Fruit fly (Drosophila melanogaster) whole organism, prepupa: Measurements from ENCODE around the gene hep.

Experiments used
- Blimp-1 ChIP-seq: fragments of 200-800 bp; sonication (Bioruptor generic); optimal IDR thresholded peaks from 3 replicates; lab custom pipeline; 2017; ENCODE audit warnings: missing biosample characterization, missing genetic modification characterization, mild to moderate bottlenecking, moderate library complexity, missing genetic modification reagents
- CG10631 ChIP-seq: fragments of 200-800 bp; sonication (Bioruptor generic); optimal IDR thresholded peaks from 2 replicates; lab custom pipeline; 2016; ENCODE audit warnings: missing biosample characterization, missing genetic modification characterization
- CG11294 ChIP-seq: fragments of 200-800 bp; sonication (Bioruptor generic); IDR thresholded peaks from 2 replicates; pipeline ENCODE4 v1.3.6; 2022; ENCODE audit warnings: missing biosample characterization, missing genetic modification characterization
- CG11762 ChIP-seq: fragments of 200-800 bp; sonication (Bioruptor generic); optimal IDR thresholded peaks from 3 replicates; lab custom pipeline; 2016; ENCODE audit warnings: missing biosample characterization, missing genetic modification characterization; ENCODE audit not compliant: insufficient read depth
- CG15336 ChIP-seq: fragments of 200-800 bp; sonication (Bioruptor generic); IDR thresholded peaks from 2 replicates; pipeline ENCODE4 v1.3.6; 2022; ENCODE audit warnings: missing biosample characterization, missing genetic modification characterization
- CG1621 ChIP-seq: fragments of 200-800 bp; sonication (Bioruptor generic); optimal IDR thresholded peaks from 3 replicates; lab custom pipeline; 2018; ENCODE audit warnings: missing biosample characterization, mild to moderate bottlenecking, missing genetic modification characterization
- CG3032 ChIP-seq: fragments of 200-800 bp; optimal IDR thresholded peaks from 2 replicates; lab custom pipeline; 2019; ENCODE audit warnings: missing biosample characterization, mild to moderate bottlenecking, missing genetic modification characterization, moderate library complexity
- CG34406 ChIP-seq: fragments of 200-800 bp; sonication (Bioruptor generic); optimal IDR thresholded peaks from 3 replicates; lab custom pipeline; 2016; ENCODE audit warnings: missing biosample characterization, missing genetic modification characterization
- CG3919 ChIP-seq: fragments of 200-800 bp; sonication (Bioruptor generic); optimal IDR thresholded peaks from 3 replicates; lab custom pipeline; 2016; ENCODE audit warnings: missing biosample characterization, missing genetic modification characterization
- CG6163 ChIP-seq: fragments of 200-800 bp; sonication (Bioruptor generic); IDR thresholded peaks from 3 replicates; pipeline ENCODE4 v1.3.6; 2022; ENCODE audit warnings: missing biosample characterization, missing genetic modification characterization
- CG6276 ChIP-seq: fragments of 200-800 bp; sonication (Bioruptor generic); optimal IDR thresholded peaks from 2 replicates; lab custom pipeline; 2017; ENCODE audit warnings: missing biosample characterization, mild to moderate bottlenecking, missing genetic modification characterization
- CG6792 ChIP-seq: fragments of 200-800 bp; sonication (Bioruptor generic); optimal IDR thresholded peaks from 3 replicates; lab custom pipeline; 2016; ENCODE audit warnings: missing biosample characterization, missing genetic modification characterization
- CG6808 ChIP-seq: fragments of 200-800 bp; sonication (Bioruptor generic); optimal IDR thresholded peaks from 3 replicates; lab custom pipeline; 2017; ENCODE audit warnings: missing biosample characterization, missing genetic modification characterization, mild to moderate bottlenecking, moderate library complexity, missing genetic modification reagents
- CG6854 ChIP-seq: fragments of 200-800 bp; sonication (Bioruptor generic); optimal IDR thresholded peaks from 2 replicates; lab custom pipeline; 2017; ENCODE audit warnings: missing biosample characterization, mild to moderate bottlenecking, missing genetic modification characterization
- CG7368 ChIP-seq: fragments of 200-800 bp; sonication (Bioruptor generic); optimal IDR thresholded peaks from 3 replicates; lab custom pipeline; 2016; ENCODE audit warnings: missing biosample characterization, missing genetic modification characterization
- CG8119 ChIP-seq: fragments of 200-800 bp; sonication (Bioruptor generic); IDR thresholded peaks from 3 replicates; pipeline ENCODE4 v1.3.6; 2022; ENCODE audit warnings: missing biosample characterization, missing genetic modification characterization
- CG8632 ChIP-seq: fragments of 200-800 bp; sonication (Bioruptor generic); optimal IDR thresholded peaks from 3 replicates; lab custom pipeline; 2016; ENCODE audit warnings: missing biosample characterization, missing genetic modification characterization
- CG9139 ChIP-seq: fragments of 200-800 bp; sonication (Bioruptor generic); optimal IDR thresholded peaks from 3 replicates; lab custom pipeline; 2017; ENCODE audit warnings: missing biosample characterization, mild to moderate bottlenecking, missing genetic modification characterization
- Eip75B ChIP-seq: fragments of 200-800 bp; sonication (Bioruptor generic); optimal IDR thresholded peaks from 3 replicates; lab custom pipeline; 2016; ENCODE audit warnings: missing biosample characterization, missing genetic modification characterization
- Ets96B ChIP-seq: fragments of 200-800 bp; optimal IDR thresholded peaks from 2 replicates; lab custom pipeline; 2019; ENCODE audit warnings: missing biosample characterization, mild to moderate bottlenecking, missing genetic modification characterization, moderate library complexity
- Gug ChIP-seq: fragments of 200-800 bp; sonication (Bioruptor generic); IDR thresholded peaks from 2 replicates; pipeline ENCODE4 v1.3.6; 2022; ENCODE audit warnings: missing biosample characterization, missing genetic modification characterization
- Hr4 ChIP-seq: fragments of 200-800 bp; sonication (Bioruptor generic); optimal IDR thresholded peaks from 3 replicates; lab custom pipeline; 2016; ENCODE audit warnings: missing biosample characterization, missing genetic modification characterization
- Lpt ChIP-seq: fragments of 200-800 bp; sonication (Bioruptor generic); optimal IDR thresholded peaks from 3 replicates; lab custom pipeline; 2016; ENCODE audit warnings: missing biosample characterization, missing genetic modification characterization
- Met ChIP-seq: fragments of 200-800 bp; sonication (Bioruptor generic); optimal IDR thresholded peaks from 3 replicates; lab custom pipeline; 2016; ENCODE audit warnings: missing biosample characterization, missing genetic modification characterization
- OdsH ChIP-seq: fragments of 200-800 bp; sonication (Bioruptor generic); optimal IDR thresholded peaks from 3 replicates; lab custom pipeline; 2016; ENCODE audit warnings: missing biosample characterization, missing genetic modification characterization
- Smox ChIP-seq: fragments of 200-800 bp; sonication (Bioruptor generic); optimal IDR thresholded peaks from 3 replicates; lab custom pipeline; 2016; ENCODE audit warnings: missing biosample characterization, missing genetic modification characterization
- Sox102F ChIP-seq: fragments of 200-800 bp; sonication (Bioruptor generic); optimal IDR thresholded peaks from 2 replicates; lab custom pipeline; 2016; ENCODE audit warnings: missing biosample characterization, mild to moderate bottlenecking, missing genetic modification characterization
- Sox15 ChIP-seq: fragments of 200-800 bp; sonication (Bioruptor generic); optimal IDR thresholded peaks from 3 replicates; lab custom pipeline; 2016; ENCODE audit warnings: missing biosample characterization, missing genetic modification characterization
- achi ChIP-seq: fragments of 200-800 bp; sonication (Bioruptor generic); optimal IDR thresholded peaks from 3 replicates; lab custom pipeline; 2016; ENCODE audit warnings: missing biosample characterization, missing genetic modification characterization
- acj6 ChIP-seq: fragments of 200-800 bp; sonication (Bioruptor generic); optimal IDR thresholded peaks from 3 replicates; lab custom pipeline; 2016; ENCODE audit warnings: missing biosample characterization, missing genetic modification characterization
- cyc ChIP-seq: fragments of 200-800 bp; sonication (Bioruptor generic); optimal IDR thresholded peaks from 3 replicates; lab custom pipeline; 2016; ENCODE audit warnings: missing biosample characterization, missing genetic modification characterization
- dsx ChIP-seq: fragments of 200-800 bp; optimal IDR thresholded peaks from 3 replicates; lab custom pipeline; 2019; ENCODE audit warnings: missing biosample characterization, mild to moderate bottlenecking, missing genetic modification characterization, moderate library complexity; ENCODE audit not compliant: poor library complexity, severe bottlenecking
- eg ChIP-seq: fragments of 200-800 bp; sonication (Bioruptor generic); IDR thresholded peaks from 3 replicates; pipeline ENCODE4 v1.3.6; 2022; ENCODE audit warnings: missing biosample characterization, missing genetic modification characterization
- esn ChIP-seq: fragments of 200-800 bp; sonication (Bioruptor generic); optimal IDR thresholded peaks from 2 replicates; lab custom pipeline; 2016; ENCODE audit warnings: missing biosample characterization, mild to moderate bottlenecking, missing genetic modification characterization, moderate library complexity
- fd59A ChIP-seq: fragments of 200-800 bp; sonication (Bioruptor generic); optimal IDR thresholded peaks from 2 replicates; lab custom pipeline; 2017; ENCODE audit warnings: missing biosample characterization, mild to moderate bottlenecking, missing genetic modification characterization, missing genetic modification reagents
- fd85E ChIP-seq: fragments of 200-800 bp; sonication (Bioruptor generic); optimal IDR thresholded peaks from 3 replicates; lab custom pipeline; 2016; ENCODE audit warnings: missing biosample characterization, missing genetic modification characterization
- fkh ChIP-seq: fragments of 200-800 bp; sonication (Bioruptor generic); optimal IDR thresholded peaks from 3 replicates; lab custom pipeline; 2017; ENCODE audit warnings: missing biosample characterization, mild to moderate bottlenecking, missing genetic modification characterization, moderate library complexity
- lz ChIP-seq: fragments of 200-800 bp; sonication (Bioruptor generic); optimal IDR thresholded peaks from 3 replicates; lab custom pipeline; 2016; ENCODE audit warnings: missing biosample characterization, missing genetic modification characterization
- net ChIP-seq: fragments of 200-800 bp; sonication (Bioruptor generic); optimal IDR thresholded peaks from 3 replicates; lab custom pipeline; 2016; ENCODE audit warnings: missing biosample characterization, missing genetic modification characterization
- spab ChIP-seq: fragments of 200-800 bp; sonication (Bioruptor generic); optimal IDR thresholded peaks from 2 replicates; lab custom pipeline; 2017; ENCODE audit warnings: missing biosample characterization, mild to moderate bottlenecking, missing genetic modification characterization, missing genetic modification reagents
- ss ChIP-seq, 2 experiments: fragments of 200-800 bp; sonication (Bioruptor generic); optimal IDR thresholded peaks; 2 replicates in 1 of 2; 3 replicates in 1 of 2; lab custom pipeline; 2017 to 2018; ENCODE audit warnings: mild to moderate bottlenecking in 2 of 2, missing biosample characterization in 2 of 2, missing genetic modification characterization in 2 of 2, moderate library complexity in 1 of 2
- topi ChIP-seq: fragments of 200-800 bp; sonication (Bioruptor generic); optimal IDR thresholded peaks from 3 replicates; lab custom pipeline; 2016; ENCODE audit warnings: missing biosample characterization, missing genetic modification characterization

Gene hep

DNA sequence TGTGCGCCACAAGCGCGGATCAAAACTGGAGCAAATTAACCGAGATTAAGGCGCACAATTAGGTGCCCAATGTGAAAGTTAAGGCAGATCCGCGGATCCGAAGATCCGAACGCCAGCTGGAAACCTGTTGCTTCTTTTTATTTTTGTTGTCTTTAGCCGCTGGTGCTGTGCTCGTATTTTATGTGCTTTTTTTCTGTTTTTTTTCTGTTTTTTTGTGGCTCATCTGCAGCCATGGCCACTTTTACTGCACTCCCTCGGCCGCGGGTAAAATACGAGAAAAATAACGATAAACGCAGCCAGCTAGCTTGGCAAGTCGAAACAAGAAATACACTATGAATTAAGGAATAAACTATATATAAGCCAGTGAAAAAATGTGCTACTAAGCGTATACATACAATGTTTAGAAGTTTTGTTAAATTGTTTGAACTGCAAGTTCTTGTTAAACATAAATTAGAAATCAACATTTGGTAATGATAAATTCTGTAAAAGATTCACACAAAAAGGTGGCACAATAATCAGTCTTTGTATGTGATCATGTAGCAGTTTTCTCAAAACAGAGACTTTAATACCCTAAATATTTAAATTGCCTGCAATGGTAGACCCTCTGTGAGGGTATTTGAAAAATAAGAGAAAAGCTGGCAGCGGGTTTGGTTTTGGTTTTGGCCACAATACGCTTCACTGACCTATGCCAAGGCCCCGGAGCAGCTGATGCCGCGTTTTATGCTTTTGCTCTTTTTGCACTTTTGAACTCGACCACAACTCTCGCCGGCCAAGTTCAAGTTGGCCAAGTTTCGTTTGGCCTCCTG lies 26.4 kb upstream of the hep start (continued):
- TF ChIP-seq fd59A (GFP tag; lab: Kevin White, UChicago): no peak
- peak; percentile 27 for TF ChIP-seq OdsH (GFP tag; lab: Kevin White, UChicago)
- no peak for TF ChIP-seq CG10631
- TF ChIP-seq dsx (GFP tag; lab: Kevin White, UChicago): peak; percentile 43
- no peak for TF ChIP-seq acj6 (GFP tag; lab: Kevin White, UChicago)
- peak; percentile 34 for TF ChIP-seq net (GFP tag; lab: Kevin White, UChicago)
- peak; percentile 73 for TF ChIP-seq CG6808 (GFP tag; lab: Kevin White, UChicago)
- TF ChIP-seq fkh (GFP tag; lab: Kevin White, UChicago): no peak
- no peak for TF ChIP-seq Sox102F

DNA sequence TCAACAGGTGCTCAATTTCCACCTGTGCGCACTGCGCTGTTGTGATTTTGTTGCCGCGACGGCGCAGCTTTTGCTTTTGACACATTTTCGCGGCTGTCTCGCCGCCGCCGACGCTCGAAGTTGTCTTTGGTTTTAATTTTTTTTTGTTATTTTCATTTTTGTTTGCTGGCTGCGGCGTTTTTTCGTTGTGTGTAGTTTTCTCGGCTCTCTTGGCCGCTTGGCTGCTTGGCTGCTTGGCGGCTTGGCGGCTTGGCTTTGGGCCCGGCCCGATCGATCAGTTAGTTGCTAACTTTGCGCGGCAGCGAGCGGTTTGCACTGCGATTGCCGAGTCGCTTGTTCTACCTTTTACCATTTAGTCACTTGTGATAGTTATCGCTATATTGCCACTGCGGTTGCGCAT lies 24.6 kb upstream of the hep start, which contains the start of gene CG42237:
Gene CG42237, plus strand, starts transcription at position 271 of the 400 bp plus-strand sequence.
- TF ChIP-seq CG8119 (peak; percentile 69), CG1621 (tag; lab: Kevin White, UChicago) (no peak), CG6808 (GFP tag; lab: Kevin White, UChicago) (peak; percentile 51), OdsH (GFP tag; lab: Kevin White, UChicago) (peak; percentile 20), CG7368 (GFP tag; lab: Kevin White, UChicago) (no peak), fd59A (GFP tag; lab: Kevin White, UChicago) (no peak), CG6163 (peak; percentile 49; the same call in 1 of the 3 replicates), Met (GFP tag; lab: Kevin White, UChicago) (no peak), CG6276 (peak; percentile 21), Gug (GFP tag; lab: Robert Waterston, UW) (peak; percentile 18; the same call in 1 of the 2 replicates), ss (GFP tag; optimal IDR thresholded peaks at IDR 0.05; lab: Kevin White, UChicago) (peak; percentile 34), CG3032 (tag; lab: Kevin White, UChicago) (no peak), CG3919 (GFP tag; lab: Kevin White, UChicago) (no peak), Hr4 (GFP tag; lab: Kevin White, UChicago) (no peak), CG34406 (GFP tag; lab: Kevin White, UChicago) (no peak), CG11294 (GFP tag; lab: Robert Waterston, UW) (no peak), CG15336 (peak; percentile 65; the same call in 1 of the 2 replicates), eg (GFP tag; lab: Robert Waterston, UW) (peak; percentile 77; the same call in 2 of the 3 replicates), esn (GFP tag; lab: Kevin White, UChicago) (no peak), Lpt (GFP tag; lab: Kevin White, UChicago) (no peak), fd85E (GFP tag; lab: Kevin White, UChicago) (no peak), Ets96B (tag; lab: Kevin White, UChicago) (peak; percentile 9), Sox15 (GFP tag; lab: Kevin White, UChicago) (no peak), spab (GFP tag; lab: Kevin White, UChicago) (no peak), fkh (GFP tag; lab: Kevin White, UChicago) (no peak), topi (GFP tag; lab: Kevin White, UChicago) (no peak), cyc (no peak), CG8632 (peak; percentile 8), CG6792 (GFP tag; lab: Kevin White, UChicago) (no peak), achi (no peak), lz (no peak), CG11762 (GFP tag; lab: Kevin White, UChicago) (no peak), dsx (GFP tag; lab: Kevin White, UChicago) (peak; percentile 24), CG9139 (peak; percentile 44), net (GFP tag; lab: Kevin White, UChicago) (peak; percentile 29), Blimp-1 (no peak), CG6854 (GFP tag; lab: Kevin White, UChicago) (no peak), Eip75B (GFP tag; lab: Kevin White, UChicago) (peak; percentile 8), Smox (GFP tag; lab: Kevin White, UChicago) (no peak), Sox102F (no peak)
- TF ChIP-seq, all 60 proteins: peak for 15
